Worm (Caenorhabditis elegans) whole organism, early embryonic: ENCODE data around the gene sto-5.

Experiments used
- B0310.2 ChIP-seq: sonication (generic microtip); optimal IDR thresholded peaks from 2 replicates; lab custom pipeline; 2016; ENCODE audit warnings: mild to moderate bottlenecking, missing genetic modification characterization, missing compliant biosample characterization
- F13C5.2 ChIP-seq: sonication (generic microtip); optimal IDR thresholded peaks from 2 replicates; lab custom pipeline; 2017; ENCODE audit warnings: mild to moderate bottlenecking, missing genetic modification characterization, inconsistent platforms, missing compliant biosample characterization
- aly-1 ChIP-seq: sonication (generic microtip); optimal IDR thresholded peaks from 2 replicates; lab custom pipeline; 2016; ENCODE audit warnings: missing genetic modification characterization, missing compliant biosample characterization
- ama-1 ChIP-seq: fragments of 150-350 bp; optimal IDR thresholded peaks from 2 replicates; lab custom pipeline; 2014
- ceh-13 ChIP-seq: fragments of 200-800 bp; sonication (Bioruptor generic); optimal IDR thresholded peaks from 2 replicates; lab custom pipeline; 2018; ENCODE audit warnings: mild to moderate bottlenecking, missing genetic modification characterization, missing compliant biosample characterization
- ceh-36 ChIP-seq: sonication (generic microtip); optimal IDR thresholded peaks from 2 replicates; lab custom pipeline; 2016; ENCODE audit warnings: missing genetic modification characterization, inconsistent platforms, missing compliant biosample characterization
- ets-7 ChIP-seq: sonication (generic microtip); optimal IDR thresholded peaks from 2 replicates; lab custom pipeline; 2016; ENCODE audit warnings: missing genotype, missing genetic modification characterization, missing compliant biosample characterization
- flt-1 ChIP-seq: fragments of 200-800 bp; sonication (Bioruptor generic); IDR thresholded peaks from 2 replicates; pipeline ENCODE4 v1.3.6; 2022; ENCODE audit warnings: missing genetic modification characterization, missing compliant biosample characterization
- hmbx-1 ChIP-seq: sonication (generic microtip); optimal IDR thresholded peaks from 2 replicates; lab custom pipeline; 2016; ENCODE audit warnings: mild to moderate bottlenecking, missing genetic modification characterization, missing compliant biosample characterization
- hmg-4 ChIP-seq: fragments of 200-800 bp; sonication (Bioruptor generic); optimal IDR thresholded peaks from 2 replicates; lab custom pipeline; 2018; ENCODE audit warnings: mild to moderate bottlenecking, missing genetic modification characterization, missing compliant biosample characterization
- hnd-1 ChIP-seq: sonication (generic microtip); optimal IDR thresholded peaks from 2 replicates; lab custom pipeline; 2016; ENCODE audit warnings: missing genetic modification characterization, missing compliant biosample characterization
- pes-1 ChIP-seq: fragments of 200-800 bp; sonication (Bioruptor generic); IDR thresholded peaks from 2 replicates; pipeline ENCODE4 v1.3.6; 2022; ENCODE audit warnings: missing genetic modification reagents, missing genetic modification characterization, missing compliant biosample characterization
- scrt-1 ChIP-seq: fragments of 200-800 bp; sonication (Bioruptor generic); IDR thresholded peaks from 2 replicates; pipeline ENCODE4 v1.3.6; 2022; ENCODE audit warnings: missing genetic modification characterization, missing compliant biosample characterization
- sea-1 ChIP-seq: fragments of 200-800 bp; sonication (Bioruptor generic); conservative IDR thresholded peaks from 2 replicates; pipeline ENCODE4 v1.3.6; 2022; ENCODE audit warnings: missing genetic modification characterization, missing compliant biosample characterization
- tbx-11 ChIP-seq: fragments of 200-800 bp; sonication (Bioruptor generic); IDR thresholded peaks from 2 replicates; pipeline ENCODE4 v1.3.6; 2022; ENCODE audit warnings: missing genetic modification characterization, missing compliant biosample characterization
- tbx-37 ChIP-seq: fragments of 200-800 bp; sonication (Bioruptor generic); conservative IDR thresholded peaks from 2 replicates; pipeline ENCODE4 v1.3.6; 2022; ENCODE audit warnings: missing genetic modification reagents, missing genetic modification characterization, missing compliant biosample characterization
- tra-4 ChIP-seq: sonication (generic microtip); optimal IDR thresholded peaks from 2 replicates; lab custom pipeline; 2017; ENCODE audit warnings: missing genetic modification characterization, missing compliant biosample characterization

sto-5 gene

ce11 chrX:16809689-16810088 lies 15.6 kb downstream of the sto-5 start:
- TF ChIP-seq ama-1: no peak
- TF ChIP-seq B0310.2 (tag; lab: Kevin White, UChicago): no peak
- no peak for TF ChIP-seq tbx-37 (GFP tag; lab: Robert Waterston, UW)
- TF ChIP-seq hmg-4 (GFP tag; lab: Kevin White, UChicago): no peak
- TF ChIP-seq flt-1 (GFP tag; lab: Robert Waterston, UW): no peak
- TF ChIP-seq sea-1 (GFP tag; lab: Robert Waterston, UW): no peak
- TF ChIP-seq pes-1: no peak
- TF ChIP-seq aly-1 (tag; lab: Kevin White, UChicago): no peak
- no peak for TF ChIP-seq hmbx-1 (tag; lab: Kevin White, UChicago)
- no peak for TF ChIP-seq F13C5.2

DNA sequence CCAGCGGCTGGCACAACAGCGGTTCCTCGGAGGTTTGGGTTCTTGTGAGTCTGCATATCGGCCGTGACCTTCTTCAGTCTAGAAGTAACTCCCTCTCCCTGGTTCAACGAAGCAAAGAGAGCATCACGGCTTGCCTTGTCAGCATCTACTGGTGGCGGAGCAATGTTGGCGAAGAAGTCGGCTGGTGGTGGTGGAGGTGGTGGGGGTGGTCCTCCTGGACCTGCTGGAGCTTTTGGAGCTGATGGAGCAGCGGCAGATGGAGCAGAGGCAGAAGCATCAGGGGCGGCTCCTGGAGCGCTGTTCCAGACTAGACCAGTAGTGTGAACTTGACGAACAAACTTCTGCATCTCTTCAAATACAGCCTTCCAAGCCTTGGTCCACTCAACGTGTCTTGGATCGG lies 16.7 kb downstream of the sto-5 start:
- TF ChIP-seq ceh-13 (GFP tag; lab: Kevin White, UChicago): no peak
- TF ChIP-seq hmbx-1 (tag; lab: Kevin White, UChicago): no peak

DNA sequence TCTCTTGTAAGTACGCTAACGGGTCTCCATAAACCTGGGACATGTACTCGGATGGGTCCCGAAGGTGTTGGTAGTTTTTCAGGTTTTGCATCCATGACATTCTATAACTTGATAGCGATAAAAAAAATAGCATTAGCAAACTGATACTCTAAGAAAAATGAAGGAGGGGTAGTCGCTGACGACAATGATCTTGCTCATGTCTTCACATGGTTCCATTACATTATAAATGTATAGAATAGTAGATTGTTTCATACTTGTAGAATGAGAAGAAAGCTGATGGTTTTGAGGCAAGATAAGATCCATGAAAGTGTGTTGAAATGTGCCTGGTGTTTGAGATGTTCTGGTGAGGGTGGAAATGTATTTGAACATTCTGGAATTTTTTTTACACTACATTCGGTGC lies 18.2 kb downstream of the sto-5 start, which contains the start of gene mec-4:
TSS of gene mec-4 (minus strand) at position 101 of the 400 bp plus-strand sequence.
- TF ChIP-seq tbx-11 (GFP tag; lab: Robert Waterston, UW) (no peak), ceh-13 (GFP tag; lab: Kevin White, UChicago) (no peak), ets-7 (tag; lab: Kevin White, UChicago) (no peak), F13C5.2 (no peak), tra-4 (tag; lab: Kevin White, UChicago) (no peak), tbx-37 (GFP tag; lab: Robert Waterston, UW) (no peak), flt-1 (GFP tag; lab: Robert Waterston, UW) (no peak), hmg-4 (GFP tag; lab: Kevin White, UChicago) (no peak), hmbx-1 (tag; lab: Kevin White, UChicago) (no peak), B0310.2 (tag; lab: Kevin White, UChicago) (no peak), ama-1 (no peak), scrt-1 (GFP tag; lab: Robert Waterston, UW) (no peak)

DNA sequence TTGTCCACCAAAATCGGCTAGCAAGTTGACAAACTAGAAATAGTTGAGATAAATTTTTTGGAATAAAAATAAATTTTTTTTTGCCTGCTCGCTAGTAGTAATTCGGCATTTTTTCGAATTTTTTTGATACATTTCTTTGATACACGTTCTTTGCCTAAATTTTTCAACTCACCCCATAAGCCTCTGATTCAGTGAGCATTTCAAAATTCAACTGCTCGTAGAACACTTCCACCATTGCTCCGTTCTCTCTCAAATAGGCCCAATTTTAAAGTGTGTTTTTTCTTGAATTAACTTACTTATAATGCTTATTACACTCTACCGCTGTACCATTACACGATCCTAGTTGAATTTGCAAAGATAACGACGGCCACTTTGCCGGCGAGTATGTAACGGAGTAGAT lies 21.7 kb downstream of the sto-5 start:
- no peak for TF ChIP-seq pes-1
- no peak for TF ChIP-seq ama-1
- no peak for TF ChIP-seq ceh-36 (tag; lab: Kevin White, UChicago)
- TF ChIP-seq ets-7 (tag; lab: Kevin White, UChicago): no peak
- TF ChIP-seq tbx-11 (GFP tag; lab: Robert Waterston, UW): no peak
- TF ChIP-seq tra-4 (tag; lab: Kevin White, UChicago): no peak
- no peak for TF ChIP-seq sea-1 (GFP tag; lab: Robert Waterston, UW)
- no peak for TF ChIP-seq tbx-37 (GFP tag; lab: Robert Waterston, UW)
- TF ChIP-seq hmg-4 (GFP tag; lab: Kevin White, UChicago): no peak
- TF ChIP-seq hmbx-1 (tag; lab: Kevin White, UChicago): no peak
- TF ChIP-seq aly-1 (tag; lab: Kevin White, UChicago): no peak
- no peak for TF ChIP-seq flt-1 (GFP tag; lab: Robert Waterston, UW)
- no peak for TF ChIP-seq scrt-1 (GFP tag; lab: Robert Waterston, UW)
- TF ChIP-seq ceh-13 (GFP tag; lab: Kevin White, UChicago): no peak
- no peak for TF ChIP-seq hnd-1 (tag; lab: Kevin White, UChicago)
- TF ChIP-seq F13C5.2: no peak
- no peak for TF ChIP-seq B0310.2 (tag; lab: Kevin White, UChicago)

DNA sequence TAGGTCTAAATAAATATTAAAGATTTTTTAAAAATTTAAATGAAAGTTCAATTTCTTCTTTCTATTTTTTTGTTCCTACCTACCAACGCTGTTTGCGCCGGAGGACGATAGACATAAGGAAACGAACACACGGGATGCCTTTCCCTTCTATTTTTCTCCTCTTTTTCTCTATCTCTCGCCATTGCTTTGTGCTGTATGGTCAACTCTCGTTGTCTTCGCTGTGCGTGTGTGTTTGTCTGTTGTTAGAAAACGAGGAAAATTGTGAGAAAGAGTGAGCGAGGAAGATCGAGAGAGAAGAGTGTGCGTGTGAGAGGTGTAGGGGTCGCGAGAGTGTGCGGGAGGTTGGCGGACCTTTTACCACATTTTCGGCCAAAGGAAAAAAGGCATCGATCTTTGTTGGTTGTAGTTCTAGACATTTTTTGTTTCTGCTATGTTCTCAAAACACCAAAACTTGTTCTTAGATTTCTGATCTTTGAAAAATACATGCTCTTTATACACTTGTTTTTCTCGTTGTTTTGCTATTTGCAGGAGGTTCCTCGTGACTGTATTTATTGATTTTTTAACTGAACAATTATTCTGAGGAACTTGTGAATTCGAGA lies 26.1 kb downstream of the sto-5 start:
- TF ChIP-seq hmg-4 (GFP tag; lab: Kevin White, UChicago): peak; percentile 37
- no peak for TF ChIP-seq scrt-1 (GFP tag; lab: Robert Waterston, UW)
- TF ChIP-seq tbx-37 (GFP tag; lab: Robert Waterston, UW): no peak
- TF ChIP-seq F13C5.2: peak; percentile 42

DNA sequence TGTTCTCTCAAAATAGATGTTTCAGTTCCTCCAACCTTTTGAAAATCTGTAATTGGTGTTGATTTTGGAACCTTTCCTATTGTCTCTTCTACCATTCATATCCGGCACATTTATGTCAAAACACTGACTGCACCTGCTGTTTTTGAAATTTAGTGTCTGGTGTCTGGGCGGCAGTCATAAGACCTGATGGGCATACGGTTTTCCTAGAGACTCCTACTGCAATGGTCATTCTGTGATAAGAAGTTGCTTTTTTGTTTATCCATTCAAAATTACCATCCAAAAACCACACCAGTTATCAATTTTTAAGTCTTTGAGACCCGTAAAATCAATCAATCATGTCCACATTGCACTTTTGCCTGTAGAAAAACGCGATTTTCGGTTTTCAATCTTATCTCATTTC lies 26.6 kb downstream of the sto-5 start:
- no peak for TF ChIP-seq tra-4 (tag; lab: Kevin White, UChicago)
- TF ChIP-seq ceh-13 (GFP tag; lab: Kevin White, UChicago): no peak
- no peak for TF ChIP-seq hnd-1 (tag; lab: Kevin White, UChicago)
- no peak for TF ChIP-seq tbx-37 (GFP tag; lab: Robert Waterston, UW)
- no peak for TF ChIP-seq sea-1 (GFP tag; lab: Robert Waterston, UW)
- TF ChIP-seq hmg-4 (GFP tag; lab: Kevin White, UChicago): no peak
- TF ChIP-seq scrt-1 (GFP tag; lab: Robert Waterston, UW): no peak
- no peak for TF ChIP-seq pes-1
- TF ChIP-seq flt-1 (GFP tag; lab: Robert Waterston, UW): no peak
- TF ChIP-seq ceh-36 (tag; lab: Kevin White, UChicago): no peak

DNA sequence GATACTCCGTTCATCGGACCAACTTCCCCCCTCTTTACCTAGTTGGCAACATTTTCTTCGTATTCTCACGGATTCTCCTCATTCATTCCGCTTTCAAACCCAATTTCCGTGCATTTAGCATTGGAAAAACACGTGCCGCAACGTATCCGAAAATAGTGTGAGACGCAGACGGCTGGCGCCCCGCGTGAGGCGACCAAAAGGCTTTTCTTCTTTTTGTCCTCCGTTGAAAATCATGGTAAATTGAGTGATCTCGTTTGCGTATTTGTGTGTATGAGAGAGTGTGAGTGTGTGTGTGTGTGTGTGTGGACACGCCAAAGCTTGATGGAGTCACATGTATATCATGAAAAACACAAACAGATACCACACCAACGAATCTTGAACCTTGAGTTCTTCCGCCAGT lies 28.4 kb downstream of the sto-5 start:
- TF ChIP-seq aly-1 (tag; lab: Kevin White, UChicago) (peak; percentile 16), F13C5.2 (no peak), hmg-4 (GFP tag; lab: Kevin White, UChicago) (peak; percentile 50)

DNA sequence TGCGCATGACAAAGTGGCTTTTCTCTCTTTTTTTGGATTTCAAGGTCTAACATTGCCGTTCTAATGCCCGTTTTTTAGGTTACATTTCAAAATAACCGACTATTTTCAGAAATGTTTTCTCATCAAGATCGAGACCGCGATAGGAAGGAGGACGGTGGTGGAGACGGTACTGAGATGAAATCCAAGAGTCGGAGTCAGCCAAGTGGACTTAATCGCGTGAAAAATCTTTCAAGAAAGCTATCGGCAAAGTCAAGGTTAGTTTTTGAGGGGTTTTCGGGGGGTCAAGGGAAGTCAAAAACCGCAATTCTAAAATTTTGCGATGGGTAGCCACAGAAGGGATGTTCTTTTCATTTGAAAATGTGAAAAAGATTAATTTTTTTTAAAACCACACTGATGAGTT lies 29.3 kb downstream of the sto-5 start, which contains the start of gene aak-2:
TSS of gene aak-2 (plus strand) at position 110 of the 400 bp plus-strand sequence.
- TF ChIP-seq hmbx-1 (tag; lab: Kevin White, UChicago) (no peak), ama-1 (no peak), B0310.2 (tag; lab: Kevin White, UChicago) (no peak), scrt-1 (GFP tag; lab: Robert Waterston, UW) (no peak), tbx-11 (GFP tag; lab: Robert Waterston, UW) (no peak), flt-1 (GFP tag; lab: Robert Waterston, UW) (no peak), hnd-1 (tag; lab: Kevin White, UChicago) (no peak), ets-7 (tag; lab: Kevin White, UChicago) (no peak)
